Worm (Caenorhabditis elegans): Measurements from ENCODE around the gene dylt-3.
A peak's percentile ranks its signal among the peaks of the same experiment; 100 is the strongest.

Gene dylt-3

DNA sequence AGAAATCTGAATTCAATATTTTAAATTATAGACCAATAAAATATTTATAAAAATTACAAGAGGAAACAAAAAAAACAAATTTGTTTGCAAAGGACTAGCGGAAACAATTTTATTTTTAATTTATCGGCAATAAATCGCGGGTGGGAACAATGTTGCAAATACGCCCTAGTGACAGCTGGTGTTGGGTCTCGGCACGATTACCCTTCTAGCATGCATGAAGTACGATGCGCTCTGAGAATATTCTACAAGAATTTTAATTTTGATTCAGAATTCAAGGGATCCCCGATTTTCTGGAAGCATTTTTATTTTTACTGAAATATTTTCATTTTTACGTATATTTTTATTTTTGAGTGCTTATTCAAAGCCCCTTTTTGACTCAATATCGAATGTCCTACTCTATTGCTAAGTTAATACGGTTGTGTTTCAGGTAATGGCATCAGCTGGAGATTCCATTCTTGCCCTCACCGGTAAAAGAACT is 3.5 kb downstream of the dylt-3 start, which contains the start of the genes mig-5 and cct-1 (continued):
- TF ChIP-seq snpc-4 (tag; optimal IDR thresholded peaks at IDR 0.05): peak; percentile 91
- TF ChIP-seq nhr-77 (tag; optimal IDR thresholded peaks at IDR 0.05): peak; percentile 90
- TF ChIP-seq nhr-20 (tag; optimal IDR thresholded peaks at IDR 0.05): peak; percentile 99
- peak; percentile 94 for TF ChIP-seq mab-9 (GFP tag; IDR thresholded peaks at IDR 0.05)
- TF ChIP-seq efl-1 (optimal IDR thresholded peaks at IDR 0.05): peak; percentile 96 to 98
- TF ChIP-seq efl-1 (GFP tag; optimal IDR thresholded peaks at IDR 0.05 in 1 of 2): peak; percentile 85 to 99
- TF ChIP-seq skn-1 (tag; optimal IDR thresholded peaks at IDR 0.05): peak; percentile 97
- TF ChIP-seq lin-35 (GFP tag; optimal IDR thresholded peaks at IDR 0.05): peak; percentile 92 to 94
- peak; percentile 26 for TF ChIP-seq nhr-28 (tag; optimal IDR thresholded peaks at IDR 0.05)
- peak; percentile 98 for TF ChIP-seq lin-39 (tag; optimal IDR thresholded peaks at IDR 0.05)
- peak; percentile 99 for TF ChIP-seq nhr-47 (tag; optimal IDR thresholded peaks at IDR 0.05)
- TF ChIP-seq ets-5 (GFP tag; IDR thresholded peaks at IDR 0.05): no peak
- peak; percentile 98 for TF ChIP-seq swsn-7 (tag; optimal IDR thresholded peaks at IDR 0.05)
- TF ChIP-seq mef-2 (tag; optimal IDR thresholded peaks at IDR 0.05): peak; percentile 85
- peak; percentile 92 for TF ChIP-seq blmp-1 (tag; optimal IDR thresholded peaks at IDR 0.05)
- TF ChIP-seq rnt-1 (tag; optimal IDR thresholded peaks at IDR 0.05): peak; percentile 98
- peak in 1 of 2 experiments; percentile 95 for TF ChIP-seq mdl-1 (tag; optimal IDR thresholded peaks at IDR 0.05)
- peak; percentile 92 for TF ChIP-seq sup-37 (GFP tag; optimal IDR thresholded peaks at IDR 0.05)
- peak; percentile 59; the same call in 1 of the 2 replicates for TF ChIP-seq unc-98 (GFP tag; IDR thresholded peaks at IDR 0.05)
- peak; percentile 73 to 88 for TF ChIP-seq egl-27 (tag; optimal IDR thresholded peaks at IDR 0.05)
- TF ChIP-seq C04F5.9 (tag; optimal IDR thresholded peaks at IDR 0.05): peak; percentile 100
- TF ChIP-seq zag-1 (tag; optimal IDR thresholded peaks at IDR 0.05): peak; percentile 87
- TF ChIP-seq nhr-11 (tag; optimal IDR thresholded peaks at IDR 0.05): peak; percentile 98
- TF ChIP-seq nhr-85 (tag): peak; percentile 99
- TF ChIP-seq tlp-1 (tag; optimal IDR thresholded peaks at IDR 0.05): no peak
- no peak for TF ChIP-seq nhr-84 (tag; optimal IDR thresholded peaks at IDR 0.05)
- peak; percentile 99 for TF ChIP-seq dsc-1 (tag; optimal IDR thresholded peaks at IDR 0.05)
- TF ChIP-seq aly-2 (tag; optimal IDR thresholded peaks at IDR 0.05): peak; percentile 98
- peak; percentile 95 for TF ChIP-seq ztf-4 (tag; optimal IDR thresholded peaks at IDR 0.05)
- peak; percentile 87 to 93 (median 89) for TF ChIP-seq dpl-1 (GFP tag; optimal IDR thresholded peaks at IDR 0.05)
- TF ChIP-seq hpl-2 (GFP tag; optimal IDR thresholded peaks at IDR 0.05): peak; percentile 95
- peak; percentile 40 to 87 for TF ChIP-seq ztf-11 (tag; optimal IDR thresholded peaks at IDR 0.05)
- peak; percentile 95 for TF ChIP-seq fos-1 (tag; optimal IDR thresholded peaks at IDR 0.05)
- TF ChIP-seq nhr-76 (tag; optimal IDR thresholded peaks at IDR 0.05): peak; percentile 34
- TF ChIP-seq nhr-237 (tag; optimal IDR thresholded peaks at IDR 0.05): peak; percentile 95
- peak; percentile 39 for TF ChIP-seq ces-1 (GFP tag; optimal IDR thresholded peaks at IDR 0.05)
- TF ChIP-seq pqm-1 (tag; optimal IDR thresholded peaks at IDR 0.05): peak; percentile 38
- peak; percentile 95 for TF ChIP-seq lir-3 (tag; optimal IDR thresholded peaks at IDR 0.05; ENCODE audit: poor library complexity)
- TF ChIP-seq efl-3 (GFP tag; optimal IDR thresholded peaks at IDR 0.05): peak; percentile 81
- peak; percentile 49 for TF ChIP-seq nhr-12 (tag; optimal IDR thresholded peaks at IDR 0.05)
- TF ChIP-seq pag-3 (tag; optimal IDR thresholded peaks at IDR 0.05; ENCODE audit: borderline replicate concordance, insufficient read depth): peak; percentile 53
- no peak for TF ChIP-seq sptf-1 (tag; optimal IDR thresholded peaks at IDR 0.05)
- TF ChIP-seq lsy-2 (tag; optimal IDR thresholded peaks at IDR 0.05): peak; percentile 100
- TF ChIP-seq snu-23 (GFP tag; optimal IDR thresholded peaks at IDR 0.05): peak; percentile 99

DNA sequence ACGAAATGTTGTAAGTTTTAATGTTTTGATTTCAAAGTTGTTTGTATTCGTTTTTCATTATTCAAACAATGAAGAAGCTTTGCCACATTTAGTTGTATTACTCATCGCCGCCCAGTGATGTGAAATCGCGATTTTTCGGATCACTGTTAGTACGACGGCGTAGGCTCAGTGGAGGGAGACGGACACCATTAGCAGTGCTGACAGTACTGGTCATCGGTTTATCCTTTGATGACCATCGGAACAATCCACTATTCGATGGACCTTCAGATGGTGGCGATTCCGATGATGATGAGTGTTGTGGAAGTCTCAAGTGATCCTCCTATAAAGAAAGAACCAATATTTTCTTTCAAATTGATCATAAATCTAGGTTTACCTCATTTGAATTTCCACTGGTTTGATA is 6.0 kb downstream of the dylt-3 start:
- TF ChIP-seq nhr-85 (tag): peak; percentile 53
- no peak for TF ChIP-seq fkh-10 (GFP tag; optimal IDR thresholded peaks at IDR 0.05)
- no peak for TF ChIP-seq fos-1 (tag; optimal IDR thresholded peaks at IDR 0.05)
- no peak for TF ChIP-seq fkh-8 (tag; optimal IDR thresholded peaks at IDR 0.05)
- TF ChIP-seq sox-4 (tag; optimal IDR thresholded peaks at IDR 0.05): no peak
- TF ChIP-seq swsn-7 (tag; optimal IDR thresholded peaks at IDR 0.05): no peak
- peak; percentile 5 for TF ChIP-seq aly-2 (tag; optimal IDR thresholded peaks at IDR 0.05)
- TF ChIP-seq C04F5.9 (tag; optimal IDR thresholded peaks at IDR 0.05): no peak
- TF ChIP-seq lin-14 (GFP tag; optimal IDR thresholded peaks at IDR 0.05): no peak
- peak in 1 of 2 experiments; percentile 1 for TF ChIP-seq lin-35 (GFP tag; optimal IDR thresholded peaks at IDR 0.05)
- no peak for TF ChIP-seq jun-1 (tag; optimal IDR thresholded peaks at IDR 0.05)
- no peak for TF ChIP-seq dpl-1 (GFP tag; optimal IDR thresholded peaks at IDR 0.05)
